Worm (Caenorhabditis elegans): Measurements from ENCODE around the gene W02C12.2.
A peak's percentile ranks its signal among the peaks of the same experiment; 100 is the strongest.

The W02C12.2 gene

ce11 chrIV:3995384-3995783 is 12.4 kb downstream of the W02C12.2 start, which contains the start of gene F47C12.7:
Gene F47C12.7 (minus strand): TSS chrIV:3995484.
- no peak for TF ChIP-seq lin-39 (tag; optimal IDR thresholded peaks at IDR 0.05)
- no peak for TF ChIP-seq nhr-11 (tag; optimal IDR thresholded peaks at IDR 0.05)
- TF ChIP-seq eor-1 (tag; optimal IDR thresholded peaks at IDR 0.05), result no peak
- TF ChIP-seq R02D3.7 (tag; optimal IDR thresholded peaks at IDR 0.05), result no peak
- no peak for TF ChIP-seq nhr-237 (tag; optimal IDR thresholded peaks at IDR 0.05)
- TF ChIP-seq nhr-43 (tag; optimal IDR thresholded peaks at IDR 0.05; ENCODE audit: poor library complexity, severe bottlenecking), result no peak
- no peak for TF ChIP-seq zag-1 (tag; optimal IDR thresholded peaks at IDR 0.05)
- no peak for TF ChIP-seq jun-1 (tag; optimal IDR thresholded peaks at IDR 0.05)
- TF ChIP-seq ceh-28 (tag; optimal IDR thresholded peaks at IDR 0.05), result no peak
- no peak for TF ChIP-seq fkh-10 (GFP tag; optimal IDR thresholded peaks at IDR 0.05)
- TF ChIP-seq aly-2 (tag; optimal IDR thresholded peaks at IDR 0.05), result no peak
- no peak for TF ChIP-seq ztf-4 (tag; optimal IDR thresholded peaks at IDR 0.05)

ce11 chrIV:3994318-3994717 is 13.5 kb downstream of the W02C12.2 start, which contains the start of gene F47C12.13:
Gene F47C12.13 (minus strand): TSS chrIV:3994418.
- no peak for TF ChIP-seq ztf-4 (tag; optimal IDR thresholded peaks at IDR 0.05)
- TF ChIP-seq nhr-28 (tag; optimal IDR thresholded peaks at IDR 0.05), result no peak
- TF ChIP-seq nhr-76 (tag; optimal IDR thresholded peaks at IDR 0.05), result no peak
- TF ChIP-seq elt-1 (tag; optimal IDR thresholded peaks at IDR 0.05), result no peak
- TF ChIP-seq lin-39 (tag; optimal IDR thresholded peaks at IDR 0.05), result no peak
- no peak for TF ChIP-seq pqm-1 (tag; optimal IDR thresholded peaks at IDR 0.05)
- TF ChIP-seq nhr-43 (tag; optimal IDR thresholded peaks at IDR 0.05; ENCODE audit: poor library complexity, severe bottlenecking), result no peak
- no peak for TF ChIP-seq nfya-1 (tag; optimal IDR thresholded peaks at IDR 0.05; ENCODE audit: insufficient read depth)
- TF ChIP-seq ama-1 (optimal IDR thresholded peaks at IDR 0.05), result no peak
- TF ChIP-seq unc-39 (tag; optimal IDR thresholded peaks at IDR 0.05), result no peak
- no peak for TF ChIP-seq ztf-11 (tag; optimal IDR thresholded peaks at IDR 0.05)
- no peak for TF ChIP-seq elt-2 (tag; optimal IDR thresholded peaks at IDR 0.05)
- no peak for TF ChIP-seq ZK546.5 (tag; optimal IDR thresholded peaks at IDR 0.05)
- no peak for TF ChIP-seq aly-2 (tag; optimal IDR thresholded peaks at IDR 0.05)
- no peak for TF ChIP-seq nhr-23 (tag; optimal IDR thresholded peaks at IDR 0.05)
- TF ChIP-seq sea-2 (GFP tag; optimal IDR thresholded peaks at IDR 0.05), result no peak
- TF ChIP-seq fos-1 (tag; optimal IDR thresholded peaks at IDR 0.05), result no peak

ce11 chrIV:3993292-3993691 is 14.5 kb downstream of the W02C12.2 start, which contains the start of gene F47C12.6:
Gene F47C12.6 (minus strand): TSS chrIV:3993392.
- TF ChIP-seq ztf-11 (tag; optimal IDR thresholded peaks at IDR 0.05) (no peak), pqm-1 (tag; optimal IDR thresholded peaks at IDR 0.05) (no peak), unc-39 (tag; optimal IDR thresholded peaks at IDR 0.05) (no peak), fos-1 (tag; optimal IDR thresholded peaks at IDR 0.05) (no peak)

ce11 chrIV:3988638-3989152 is 19.1 kb downstream of the W02C12.2 start, which contains the start of gene clec-78:
Gene clec-78 (plus strand): TSS chrIV:3989102.
- TF ChIP-seq eor-1 (tag; optimal IDR thresholded peaks at IDR 0.05) (no peak), fos-1 (tag; optimal IDR thresholded peaks at IDR 0.05) (peak; percentile 60), pqm-1 (tag; optimal IDR thresholded peaks at IDR 0.05) (peak; percentile 98), egl-27 (tag; optimal IDR thresholded peaks at IDR 0.05) (no peak), unc-39 (tag; optimal IDR thresholded peaks at IDR 0.05) (no peak), nhr-11 (tag; optimal IDR thresholded peaks at IDR 0.05) (no peak), tbx-2 (tag; optimal IDR thresholded peaks at IDR 0.05) (no peak), elt-2 (tag; optimal IDR thresholded peaks at IDR 0.05) (peak; percentile 100), nhr-43 (tag; optimal IDR thresholded peaks at IDR 0.05; ENCODE audit: poor library complexity, severe bottlenecking) (no peak), nhr-23 (tag; optimal IDR thresholded peaks at IDR 0.05) (no peak), jun-1 (tag; optimal IDR thresholded peaks at IDR 0.05) (peak; percentile 99), nhr-237 (tag; optimal IDR thresholded peaks at IDR 0.05) (no peak), zag-1 (tag; optimal IDR thresholded peaks at IDR 0.05) (no peak), ama-1 (optimal IDR thresholded peaks at IDR 0.05) (no peak), pha-4 (tag; optimal IDR thresholded peaks at IDR 0.05) (peak; percentile 55), mdl-1 (tag; optimal IDR thresholded peaks at IDR 0.05) (no peak), ceh-16 (tag; optimal IDR thresholded peaks at IDR 0.05) (no peak), nhr-12 (tag; optimal IDR thresholded peaks at IDR 0.05) (no peak), unc-62 (GFP tag; optimal IDR thresholded peaks at IDR 0.05) (no peak), ZK546.5 (tag; optimal IDR thresholded peaks at IDR 0.05) (no peak), aly-2 (tag; optimal IDR thresholded peaks at IDR 0.05) (no peak), fkh-2 (tag; optimal IDR thresholded peaks at IDR 0.05) (no peak), fkh-10 (GFP tag; optimal IDR thresholded peaks at IDR 0.05) (no peak), mml-1 (tag; optimal IDR thresholded peaks at IDR 0.05) (no peak), ztf-11 (tag; optimal IDR thresholded peaks at IDR 0.05) (no peak), elt-3 (tag; optimal IDR thresholded peaks at IDR 0.05) (no peak)
